Fruit fly (Drosophila melanogaster) whole organism, embryonic: ENCODE measurements around the gene lawc.

Source experiments
- B-H2 ChIP-seq: fragments of 200-800 bp; sonication (Bioruptor generic); optimal IDR thresholded peaks from 2 replicates; lab custom pipeline; 2018; ENCODE audit warnings: missing biosample characterization, mild to moderate bottlenecking, missing genetic modification characterization
- CG12071 ChIP-seq: fragments of 200-800 bp; sonication (Bioruptor generic); optimal IDR thresholded peaks from 3 replicates; lab custom pipeline; 2018; ENCODE audit warnings: missing biosample characterization, mild to moderate bottlenecking, missing genetic modification characterization
- CG12299 ChIP-seq: fragments of 200-800 bp; sonication (Bioruptor generic); optimal IDR thresholded peaks from 2 replicates; lab custom pipeline; 2018; ENCODE audit warnings: missing biosample characterization, mild to moderate bottlenecking, missing genetic modification characterization
- CG1233 ChIP-seq: fragments of 200-800 bp; sonication (Bioruptor generic); optimal IDR thresholded peaks from 4 replicates; lab custom pipeline; 2018; ENCODE audit warnings: missing biosample characterization, mild to moderate bottlenecking, missing genetic modification characterization
- CG12391 ChIP-seq: fragments of 200-800 bp; sonication (Bioruptor generic); optimal IDR thresholded peaks from 3 replicates; lab custom pipeline; 2018; ENCODE audit warnings: missing biosample characterization, mild to moderate bottlenecking, missing genetic modification characterization, moderate library complexity
- CG15601 ChIP-seq: fragments of 200-800 bp; sonication (Bioruptor generic); optimal IDR thresholded peaks from 3 replicates; lab custom pipeline; 2019; ENCODE audit warnings: missing biosample characterization, mild to moderate bottlenecking, missing genetic modification characterization, moderate library complexity
- CG17829 ChIP-seq: fragments of 200-800 bp; optimal IDR thresholded peaks from 2 replicates; lab custom pipeline; 2019; ENCODE audit warnings: missing biosample characterization, mild to moderate bottlenecking, missing genetic modification characterization, moderate library complexity
- CG17912 ChIP-seq: fragments of 200-800 bp; sonication (Bioruptor generic); optimal IDR thresholded peaks from 2 replicates; lab custom pipeline; 2018; ENCODE audit warnings: missing biosample characterization, mild to moderate bottlenecking, missing genetic modification characterization
- CG2712 ChIP-seq: fragments of 200-800 bp; optimal IDR thresholded peaks from 3 replicates; lab custom pipeline; 2019; ENCODE audit warnings: missing biosample characterization, mild to moderate bottlenecking, missing genetic modification characterization, moderate library complexity
- CG30403 ChIP-seq: fragments of 200-800 bp; sonication (Bioruptor generic); optimal IDR thresholded peaks from 3 replicates; lab custom pipeline; 2016; ENCODE audit warnings: missing biosample characterization, missing genetic modification characterization
- CG34224 ChIP-seq: fragments of 200-800 bp; sonication (Bioruptor generic); IDR thresholded peaks from 3 replicates; pipeline ENCODE4 v1.3.6; 2022; ENCODE audit warnings: missing biosample characterization, missing genetic modification characterization; ENCODE audit not compliant: partially characterized antibody
- CG4730 ChIP-seq: fragments of 200-800 bp; sonication (Bioruptor generic); IDR thresholded peaks from 2 replicates; pipeline ENCODE4 v1.3.6; 2022; ENCODE audit warnings: missing biosample characterization, missing genetic modification characterization
- CG6175 ChIP-seq: fragments of 200-800 bp; sonication (Bioruptor generic); IDR thresholded peaks from 3 replicates; pipeline ENCODE4 v1.3.6; 2022; ENCODE audit warnings: missing biosample characterization, missing genetic modification characterization
- CG6689 ChIP-seq: fragments of 200-800 bp; sonication (Bioruptor generic); IDR thresholded peaks from 2 replicates; pipeline ENCODE4 v1.3.6; 2022; ENCODE audit warnings: missing biosample characterization, missing genetic modification characterization
- CG6765 ChIP-seq: fragments of 200-800 bp; sonication (Bioruptor generic); optimal IDR thresholded peaks from 3 replicates; lab custom pipeline; 2017; ENCODE audit warnings: missing biosample characterization, mild to moderate bottlenecking, missing genetic modification characterization
- CG6854 ChIP-seq: fragments of 200-800 bp; sonication (Bioruptor generic); optimal IDR thresholded peaks from 3 replicates; lab custom pipeline; 2017; ENCODE audit warnings: missing biosample characterization, mild to moderate bottlenecking, missing genetic modification characterization
- CG7372 ChIP-seq: fragments of 200-800 bp; sonication (Bioruptor generic); IDR thresholded peaks from 2 replicates; pipeline ENCODE4 v1.3.6; 2022; ENCODE audit warnings: missing biosample characterization, missing genetic modification characterization
- CG7745 ChIP-seq: fragments of 200-800 bp; sonication (Bioruptor generic); optimal IDR thresholded peaks from 2 replicates; lab custom pipeline; 2018; ENCODE audit warnings: missing biosample characterization, mild to moderate bottlenecking, missing genetic modification characterization, moderate library complexity
- CG7928 ChIP-seq: fragments of 200-800 bp; sonication (Bioruptor generic); optimal IDR thresholded peaks from 2 replicates; lab custom pipeline; 2017; ENCODE audit warnings: missing biosample characterization, mild to moderate bottlenecking, missing genetic modification characterization
- CG8478 ChIP-seq: fragments of >200 bp; optimal IDR thresholded peaks from 2 replicates; lab custom pipeline; 2018
- CG9797 ChIP-seq: fragments of 200-800 bp; sonication (Bioruptor generic); optimal IDR thresholded peaks from 3 replicates; lab custom pipeline; 2018; ENCODE audit warnings: missing biosample characterization, mild to moderate bottlenecking, missing genetic modification characterization
- CHES-1-like ChIP-seq: fragments of 200-800 bp; sonication (Bioruptor generic); optimal IDR thresholded peaks from 2 replicates; lab custom pipeline; 2016; ENCODE audit warnings: missing biosample characterization, missing genetic modification characterization
- CTCF ChIP-seq: fragments of 200-800 bp; sonication (Bioruptor generic); optimal IDR thresholded peaks from 2 replicates; lab custom pipeline; 2017; ENCODE audit warnings: missing biosample characterization, mild to moderate bottlenecking, missing genetic modification characterization, moderate library complexity
- Deaf1 ChIP-seq: fragments of 200-800 bp; optimal IDR thresholded peaks from 3 replicates; lab custom pipeline; 2019; ENCODE audit warnings: missing biosample characterization, mild to moderate bottlenecking, missing genetic modification characterization, moderate library complexity
- Eip74EF ChIP-seq, 2 experiments: fragments of 200-800 bp in 1 of 2; fragments of >200 bp in 1 of 2; sonication (Bioruptor generic) in 1 of 2; optimal IDR thresholded peaks; 2 replicates each; lab custom pipeline; 2017 to 2019; ENCODE audit warnings: missing biosample characterization in 2 of 2, missing genetic modification characterization in 2 of 2, mild to moderate bottlenecking in 1 of 2, moderate library complexity in 1 of 2
- Ets65A ChIP-seq: fragments of 200-800 bp; sonication (Bioruptor generic); peaks from one replicate; lab custom pipeline; 2016; ENCODE audit warnings: missing biosample characterization, missing genetic modification characterization
- Ets97D ChIP-seq: fragments of 200-800 bp; sonication (Bioruptor generic); optimal IDR thresholded peaks from 3 replicates; lab custom pipeline; 2016; ENCODE audit warnings: missing biosample characterization, missing genetic modification characterization
- HLH3B ChIP-seq: fragments of 200-800 bp; sonication (Bioruptor generic); IDR thresholded peaks from 2 replicates; pipeline ENCODE4 v1.3.6; 2022; ENCODE audit warnings: missing biosample characterization, missing genetic modification characterization
- HLHmδ ChIP-seq: fragments of 200-800 bp; sonication (Bioruptor generic); optimal IDR thresholded peaks from 2 replicates; lab custom pipeline; 2018; ENCODE audit warnings: missing biosample characterization, mild to moderate bottlenecking, missing genetic modification characterization, moderate library complexity
- Hr39 ChIP-seq: fragments of >200 bp; optimal IDR thresholded peaks from 2 replicates; lab custom pipeline; 2017
- Hsf ChIP-seq: fragments of 200-800 bp; sonication (Bioruptor generic); optimal IDR thresholded peaks from 3 replicates; lab custom pipeline; 2016; ENCODE audit warnings: missing biosample characterization, missing genetic modification characterization
- MTF-1 ChIP-seq: fragments of 200-800 bp; sonication (Bioruptor generic); optimal IDR thresholded peaks from 2 replicates; lab custom pipeline; 2018; ENCODE audit warnings: missing biosample characterization, mild to moderate bottlenecking, missing genetic modification characterization, borderline replicate concordance
- Optix ChIP-seq: fragments of 200-800 bp; sonication (Bioruptor generic); IDR thresholded peaks from 3 replicates; pipeline ENCODE4 v1.3.6; 2022; ENCODE audit warnings: missing biosample characterization, missing genetic modification characterization
- Pdp1 ChIP-seq, 2 experiments: fragments of 200-800 bp; sonication (Bioruptor generic); optimal IDR thresholded peaks; 3 replicates each; lab custom pipeline; 2016; ENCODE audit warnings: missing biosample characterization in 2 of 2, missing genetic modification characterization in 2 of 2, mild to moderate bottlenecking in 1 of 2, moderate library complexity in 1 of 2
- Tbp ChIP-seq: fragments of >200 bp; optimal IDR thresholded peaks from 2 replicates; lab custom pipeline; 2018; ENCODE audit warnings: missing biosample characterization, missing genetic modification characterization
- Trl ChIP-seq, 3 experiments: fragments of >200 bp in 2 of 3; fragments of 200-800 bp in 1 of 3; sonication (Bioruptor generic) in 1 of 3; optimal IDR thresholded peaks; 2 replicates in 1 of 3; 3 replicates in 2 of 3; lab custom pipeline; 2016 to 2017; ENCODE audit warnings: missing biosample characterization in 1 of 3, missing genetic modification characterization in 1 of 3
- Vsx1 ChIP-seq: fragments of 200-800 bp; sonication (Bioruptor generic); optimal IDR thresholded peaks from 2 replicates; lab custom pipeline; 2017; ENCODE audit warnings: missing biosample characterization, mild to moderate bottlenecking, missing genetic modification characterization, missing genetic modification reagents
- cad ChIP-seq: fragments of >200 bp; optimal IDR thresholded peaks from 2 replicates; lab custom pipeline; 2017; ENCODE audit warnings: missing biosample characterization, missing genetic modification characterization
- gce ChIP-seq: fragments of 200-800 bp; sonication (Bioruptor generic); IDR thresholded peaks from 3 replicates; pipeline ENCODE4 v1.3.6; 2022; ENCODE audit warnings: missing biosample characterization, missing genetic modification characterization
- hb ChIP-seq: fragments of 200-800 bp; sonication (Bioruptor generic); IDR thresholded peaks from 3 replicates; pipeline ENCODE4 v1.3.6; 2022; ENCODE audit warnings: missing biosample characterization, missing genetic modification characterization; ENCODE audit not compliant: partially characterized antibody
- hbn ChIP-seq: fragments of 200-800 bp; sonication (Bioruptor generic); IDR thresholded peaks from 2 replicates; pipeline ENCODE4 v1.3.6; 2022; ENCODE audit warnings: missing biosample characterization, missing genetic modification characterization; ENCODE audit not compliant: partially characterized antibody
- mirr ChIP-seq: fragments of 200-800 bp; sonication (Bioruptor generic); optimal IDR thresholded peaks from 3 replicates; lab custom pipeline; 2018; ENCODE audit warnings: missing biosample characterization, mild to moderate bottlenecking, missing genetic modification characterization
- peb ChIP-seq: fragments of 200-800 bp; sonication (Bioruptor generic); IDR thresholded peaks from 2 replicates; pipeline ENCODE4 v1.3.6; 2022; ENCODE audit warnings: missing biosample characterization, missing genetic modification characterization
- pros ChIP-seq: fragments of 200-800 bp; sonication (Bioruptor generic); optimal IDR thresholded peaks from 3 replicates; lab custom pipeline; 2019; ENCODE audit warnings: missing biosample characterization, mild to moderate bottlenecking, missing genetic modification characterization, moderate library complexity
- row ChIP-seq: fragments of 200-800 bp; sonication (Bioruptor generic); IDR thresholded peaks from 3 replicates; pipeline ENCODE4 v1.3.6; 2022; ENCODE audit warnings: missing biosample characterization, missing genetic modification characterization
- run ChIP-seq: fragments of 200-800 bp; sonication (Bioruptor generic); optimal IDR thresholded peaks from 3 replicates; lab custom pipeline; 2018; ENCODE audit warnings: missing biosample characterization, mild to moderate bottlenecking, missing genetic modification characterization
- sd ChIP-seq: fragments of 200-800 bp; sonication (Bioruptor generic); optimal IDR thresholded peaks from 3 replicates; lab custom pipeline; 2018; ENCODE audit warnings: missing biosample characterization, mild to moderate bottlenecking, missing genetic modification characterization, moderate library complexity
- slbo ChIP-seq: fragments of 200-800 bp; sonication (Bioruptor generic); IDR thresholded peaks from 2 replicates; pipeline ENCODE4 v1.3.6; 2022; ENCODE audit warnings: missing biosample characterization, missing genetic modification characterization
- sna ChIP-seq: fragments of 200-800 bp; sonication (Bioruptor generic); IDR thresholded peaks from 2 replicates; pipeline ENCODE4 v1.3.6; 2022; ENCODE audit warnings: missing biosample characterization, missing genetic modification characterization; ENCODE audit not compliant: partially characterized antibody
- sqz ChIP-seq: fragments of 200-800 bp; sonication (Bioruptor generic); optimal IDR thresholded peaks from 3 replicates; lab custom pipeline; 2018; ENCODE audit warnings: missing biosample characterization, mild to moderate bottlenecking, missing genetic modification characterization
- usp ChIP-seq: fragments of >200 bp; optimal IDR thresholded peaks from 2 replicates; lab custom pipeline; 2017; ENCODE audit warnings: missing biosample characterization, missing genetic modification characterization

The lawc gene

DNA sequence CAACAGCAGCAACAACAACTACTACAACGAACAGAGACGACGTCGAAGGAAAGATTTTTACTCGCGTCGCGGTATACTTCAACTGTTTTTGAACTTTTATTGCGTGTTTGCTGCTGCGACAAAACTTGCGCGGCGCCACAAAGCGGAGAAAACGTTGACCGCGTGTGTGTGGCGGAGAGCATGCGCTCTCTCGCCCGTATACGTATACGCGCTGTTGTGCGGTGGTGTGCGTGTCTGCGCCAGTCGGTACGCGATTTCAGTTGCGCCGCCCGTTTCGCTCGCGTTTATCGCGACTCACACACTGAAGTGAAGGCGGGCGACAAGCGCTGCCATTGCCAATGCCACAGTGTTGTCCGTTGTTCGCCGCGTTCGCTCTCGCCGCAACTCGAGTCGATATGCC, 1.7 kb downstream of the lawc start (continued):
- peak; percentile 27 for TF ChIP-seq CG12391 (tag; lab: Kevin White, UChicago)
- no peak for TF ChIP-seq Tbp (GFP tag; lab: Kevin White, UChicago)
- peak; percentile 80 for TF ChIP-seq CG12071
- no peak for TF ChIP-seq CG30403 (GFP tag; lab: Kevin White, UChicago)
- peak; percentile 77; the same call in 2 of the 3 replicates for TF ChIP-seq Optix (GFP tag; lab: Robert Waterston, UW)
- TF ChIP-seq hbn (GFP tag; lab: Robert Waterston, UW): 0 out of 2 replicates have a peak, but pooled peaks have one; percentile 23
- no peak for TF ChIP-seq Hr39 (lab: Kevin White, UChicago)
- peak; percentile 58 for TF ChIP-seq peb (GFP tag; lab: Robert Waterston, UW)
- TF ChIP-seq CG7745 (tag; lab: Kevin White, UChicago): peak; percentile 80
- peak; percentile 44 for TF ChIP-seq CTCF (GFP tag; lab: Kevin White, UChicago)
- no peak for TF ChIP-seq slbo (GFP tag; lab: Robert Waterston, UW)
- peak; percentile 61 for TF ChIP-seq sqz (GFP tag; lab: Kevin White, UChicago)
- TF ChIP-seq sna: no peak
- TF ChIP-seq CG4730: no peak; the same call in 1 of the 2 replicates
- no peak for TF ChIP-seq CHES-1-like
- TF ChIP-seq Pdp1 (GFP tag; optimal IDR thresholded peaks at IDR 0.05; lab: Kevin White, UChicago): peak in 1 of 2 experiments; percentile 34
- peak; percentile 24 for TF ChIP-seq sd (tag; lab: Kevin White, UChicago)
- TF ChIP-seq CG6689 (GFP tag; lab: Robert Waterston, UW): no peak
- peak; percentile 76 for TF ChIP-seq CG6854
- TF ChIP-seq CG9797: no peak
- no peak for TF ChIP-seq Ets97D (GFP tag; lab: Kevin White, UChicago)
- peak; percentile 56; the same call in 1 of the 3 replicates for TF ChIP-seq gce (GFP tag; lab: Robert Waterston, UW)
- peak in 1 of 2 experiments; percentile 12 for TF ChIP-seq Eip74EF (GFP tag; optimal IDR thresholded peaks at IDR 0.05; lab: Kevin White, UChicago)
- TF ChIP-seq CG1233: no peak
- no peak for TF ChIP-seq Ets65A (GFP tag; lab: Kevin White, UChicago)
- TF ChIP-seq CG15601 (tag; lab: Kevin White, UChicago): peak; percentile 26
- TF ChIP-seq CG6765: peak; percentile 90
- no peak for TF ChIP-seq cad (GFP tag; lab: Kevin White, UChicago)
- TF ChIP-seq CG7372 (GFP tag; lab: Robert Waterston, UW): peak; percentile 70; the same call in 1 of the 2 replicates
- TF ChIP-seq Deaf1 (tag; lab: Kevin White, UChicago): peak; percentile 53
- TF ChIP-seq pros (GFP tag; lab: Kevin White, UChicago): peak; percentile 61
- peak; percentile 98 for TF ChIP-seq CG6175 (GFP tag; lab: Robert Waterston, UW)
- TF ChIP-seq CG17912 (GFP tag; lab: Kevin White, UChicago): peak; percentile 42
- peak; percentile 68 for TF ChIP-seq CG12299 (tag; lab: Kevin White, UChicago)
- TF ChIP-seq run (tag; lab: Kevin White, UChicago): peak; percentile 27
- TF ChIP-seq B-H2 (GFP tag; lab: Kevin White, UChicago): peak; percentile 98
- 0 out of 3 replicates have a peak, but pooled peaks have one; percentile 8 for TF ChIP-seq CG34224
- TF ChIP-seq MTF-1 (GFP tag; lab: Kevin White, UChicago): peak; percentile 57
- peak; percentile 26 for TF ChIP-seq Vsx1 (GFP tag; lab: Kevin White, UChicago)
- peak; percentile 98 for TF ChIP-seq mirr (GFP tag; lab: Kevin White, UChicago)
- peak; percentile 22; the same call in 1 of the 3 replicates for TF ChIP-seq row
- peak; percentile 50 for TF ChIP-seq CG17829
- TF ChIP-seq HLHmδ: peak; percentile 95
- TF ChIP-seq hb (GFP tag; lab: Robert Waterston, UW): no peak
- TF ChIP-seq usp (GFP tag; lab: Kevin White, UChicago): no peak
- TF ChIP-seq CG2712 (tag; lab: Kevin White, UChicago): peak; percentile 35
- TF ChIP-seq Hsf (GFP tag; lab: Kevin White, UChicago): no peak
- peak; percentile 75; the same call in 1 of the 2 replicates for TF ChIP-seq HLH3B (GFP tag; lab: Robert Waterston, UW)
- no peak for TF ChIP-seq CG7928 (GFP tag; lab: Kevin White, UChicago)
- peak; percentile 84 for TF ChIP-seq CG8478
- TF ChIP-seq Trl (optimal IDR thresholded peaks at IDR 0.05; lab: Kevin White, UChicago): peak in 1 of 2 experiments; percentile 66
- no peak for TF ChIP-seq Trl (GFP tag; optimal IDR thresholded peaks at IDR 0.05; lab: Kevin White, UChicago)
